Worm (Caenorhabditis elegans): ENCODE data around the gene tmem-138.

tmem-138 gene

DNA sequence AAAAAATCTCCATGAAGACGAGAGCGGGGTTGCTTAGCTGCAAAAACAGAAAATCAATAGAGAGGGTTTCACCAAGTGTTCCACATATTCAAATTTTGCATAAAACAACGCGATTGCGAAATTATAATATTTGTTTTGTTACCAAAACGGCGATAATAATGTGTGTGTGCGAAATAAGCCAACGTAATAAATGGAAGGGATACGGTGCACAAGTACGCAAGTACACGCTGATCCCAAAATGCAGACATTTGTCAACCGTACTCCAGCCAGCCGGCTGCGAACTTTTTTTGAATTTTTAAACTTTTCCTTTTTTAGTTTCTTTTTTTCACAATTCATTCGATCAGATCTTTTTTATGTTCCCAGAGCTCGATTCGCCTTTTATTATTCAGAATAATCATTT lies 32.3 kb upstream of the tmem-138 start, which contains the start of gene ire-1 (continued):
- TF ChIP-seq unc-3 (GFP tag; conservative IDR thresholded peaks at IDR 0.05), result peak; percentile 13; the same call in 1 of the 2 replicates
- no peak for TF ChIP-seq unc-3 (tag; optimal IDR thresholded peaks at IDR 0.05)
- TF ChIP-seq ets-4 (tag; optimal IDR thresholded peaks at IDR 0.05), result no peak
- TF ChIP-seq ceh-19 (GFP tag; optimal IDR thresholded peaks at IDR 0.05), result no peak
- TF ChIP-seq lim-6 (tag; optimal IDR thresholded peaks at IDR 0.05), result no peak
- no peak for TF ChIP-seq pat-9 (tag; optimal IDR thresholded peaks at IDR 0.05)

DNA sequence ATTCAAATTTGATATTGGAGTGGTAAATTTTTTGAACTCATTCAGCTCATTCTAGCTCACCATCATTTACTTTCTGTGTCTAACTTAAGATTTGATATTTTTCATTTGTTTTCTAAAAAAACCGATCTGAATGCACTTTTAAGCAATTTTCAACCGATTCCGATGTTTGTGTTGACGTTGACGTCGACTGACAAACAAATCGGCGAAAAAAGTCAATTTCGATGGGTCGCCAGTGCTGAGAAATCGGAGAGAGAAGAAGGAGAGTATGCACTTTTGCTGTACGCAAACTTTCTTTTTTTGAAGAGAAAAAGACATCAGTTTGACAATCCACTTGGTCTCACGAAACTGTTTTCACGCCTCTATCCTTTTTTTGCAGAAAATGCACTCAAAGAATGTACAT lies 31.7 kb upstream of the tmem-138 start:
- no peak for TF ChIP-seq fkh-6 (tag; optimal IDR thresholded peaks at IDR 0.05)
- TF ChIP-seq sox-2 (GFP tag; IDR thresholded peaks at IDR 0.05), result no peak
- TF ChIP-seq unc-86 (tag; optimal IDR thresholded peaks at IDR 0.05), result no peak
- no peak for TF ChIP-seq elt-2 (tag; optimal IDR thresholded peaks at IDR 0.05)
- TF ChIP-seq hlh-15 (tag; optimal IDR thresholded peaks at IDR 0.05), result no peak
- TF ChIP-seq nhr-232 (tag; optimal IDR thresholded peaks at IDR 0.05), result no peak
- no peak for TF ChIP-seq hlh-30 (tag; optimal IDR thresholded peaks at IDR 0.05; ENCODE audit: insufficient read depth)

DNA sequence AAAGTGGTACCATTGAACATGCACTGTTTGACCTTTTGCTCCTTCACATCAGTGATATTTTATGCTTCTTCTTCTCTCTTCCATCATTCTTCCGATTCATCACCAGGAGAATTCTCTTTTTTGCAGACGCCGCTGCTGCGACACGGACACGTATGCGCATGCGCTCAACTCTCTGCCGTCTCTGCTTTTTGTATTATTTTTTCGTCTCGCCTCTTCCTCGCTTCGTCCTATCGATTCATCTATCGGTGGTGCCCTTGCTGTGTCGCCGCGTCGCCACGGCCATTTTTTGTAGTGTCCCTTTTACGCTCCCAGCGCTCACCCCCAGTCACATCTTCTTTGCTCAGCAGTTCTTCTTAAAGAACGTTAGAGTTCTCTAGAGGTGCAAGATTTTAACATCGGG lies 31.0 kb upstream of the tmem-138 start:
- no peak for TF ChIP-seq pag-3 (tag; optimal IDR thresholded peaks at IDR 0.05; ENCODE audit: borderline replicate concordance)
- TF ChIP-seq nhr-11 (tag; optimal IDR thresholded peaks at IDR 0.05), result no peak
- no peak for TF ChIP-seq nhr-232 (tag; optimal IDR thresholded peaks at IDR 0.05)
- TF ChIP-seq pha-4 (tag; optimal IDR thresholded peaks at IDR 0.05), result no peak
- TF ChIP-seq ceh-31 (tag; optimal IDR thresholded peaks at IDR 0.05), result peak; percentile 57
- no peak for TF ChIP-seq zip-5 (tag; optimal IDR thresholded peaks at IDR 0.05)
- no peak for TF ChIP-seq T23F11.4 (GFP tag; optimal IDR thresholded peaks at IDR 0.05)
- TF ChIP-seq sox-2 (GFP tag; IDR thresholded peaks at IDR 0.05), result no peak
- no peak for TF ChIP-seq ceh-6 (GFP tag; optimal IDR thresholded peaks at IDR 0.05)
- TF ChIP-seq ceh-14 (tag; optimal IDR thresholded peaks at IDR 0.05), result peak; percentile 26
- no peak for TF ChIP-seq lin-11 (tag; optimal IDR thresholded peaks at IDR 0.05)
- TF ChIP-seq hlh-30 (tag; optimal IDR thresholded peaks at IDR 0.05; ENCODE audit: insufficient read depth), result no peak
- TF ChIP-seq pqm-1 (tag; optimal IDR thresholded peaks at IDR 0.05), result no peak
- TF ChIP-seq ref-2 (tag; optimal IDR thresholded peaks at IDR 0.05), result peak; percentile 16
- no peak for TF ChIP-seq npax-4 (tag; optimal IDR thresholded peaks at IDR 0.05)
- no peak for TF ChIP-seq gmeb-2 (tag; optimal IDR thresholded peaks at IDR 0.05)
- no peak for TF ChIP-seq elt-2 (tag; optimal IDR thresholded peaks at IDR 0.05)
- TF ChIP-seq fkh-10 (GFP tag; optimal IDR thresholded peaks at IDR 0.05), result no peak
- no peak for TF ChIP-seq unc-42 (tag; optimal IDR thresholded peaks at IDR 0.05)
- no peak for TF ChIP-seq ceh-18 (tag; optimal IDR thresholded peaks at IDR 0.05)
- TF ChIP-seq K02D7.2 (tag; optimal IDR thresholded peaks at IDR 0.05), result no peak
- no peak for TF ChIP-seq ceh-34 (tag; optimal IDR thresholded peaks at IDR 0.05)
- TF ChIP-seq ceh-19 (GFP tag; optimal IDR thresholded peaks at IDR 0.05), result peak; percentile 39
- TF ChIP-seq madf-2 (tag; optimal IDR thresholded peaks at IDR 0.05), result no peak
- TF ChIP-seq ceh-2 (tag; optimal IDR thresholded peaks at IDR 0.05), result no peak
- no peak for TF ChIP-seq ceh-24 (tag; optimal IDR thresholded peaks at IDR 0.05)
- no peak for TF ChIP-seq odd-2 (tag; optimal IDR thresholded peaks at IDR 0.05)
- TF ChIP-seq dve-1 (tag; optimal IDR thresholded peaks at IDR 0.05), result no peak
- no peak for TF ChIP-seq pha-2 (tag; optimal IDR thresholded peaks at IDR 0.05)
- TF ChIP-seq sox-4 (tag; optimal IDR thresholded peaks at IDR 0.05), result no peak
- TF ChIP-seq nfya-1 (tag; optimal IDR thresholded peaks at IDR 0.05), result no peak
- no peak for TF ChIP-seq rnt-1 (tag; optimal IDR thresholded peaks at IDR 0.05)
- TF ChIP-seq pros-1 (tag; optimal IDR thresholded peaks at IDR 0.05), result no peak
- TF ChIP-seq C38D4.7 (GFP tag; optimal IDR thresholded peaks at IDR 0.05), result no peak
- no peak for TF ChIP-seq hlh-8 (tag; optimal IDR thresholded peaks at IDR 0.05)
- TF ChIP-seq syd-9 (tag; optimal IDR thresholded peaks at IDR 0.05), result no peak
- peak; percentile 63 for TF ChIP-seq ceh-48 (tag; optimal IDR thresholded peaks at IDR 0.05)
- TF ChIP-seq K09A11.1 (tag; optimal IDR thresholded peaks at IDR 0.05; ENCODE audit: insufficient read depth), result no peak
- no peak for TF ChIP-seq eyg-1 (tag; optimal IDR thresholded peaks at IDR 0.05)
- TF ChIP-seq F13H6.1 (tag; optimal IDR thresholded peaks at IDR 0.05), result no peak
- TF ChIP-seq unc-55 (GFP tag; optimal IDR thresholded peaks at IDR 0.05), result no peak
